Worm (Caenorhabditis elegans): ENCODE measurements around the gene dph-3.

dph-3 gene

DNA sequence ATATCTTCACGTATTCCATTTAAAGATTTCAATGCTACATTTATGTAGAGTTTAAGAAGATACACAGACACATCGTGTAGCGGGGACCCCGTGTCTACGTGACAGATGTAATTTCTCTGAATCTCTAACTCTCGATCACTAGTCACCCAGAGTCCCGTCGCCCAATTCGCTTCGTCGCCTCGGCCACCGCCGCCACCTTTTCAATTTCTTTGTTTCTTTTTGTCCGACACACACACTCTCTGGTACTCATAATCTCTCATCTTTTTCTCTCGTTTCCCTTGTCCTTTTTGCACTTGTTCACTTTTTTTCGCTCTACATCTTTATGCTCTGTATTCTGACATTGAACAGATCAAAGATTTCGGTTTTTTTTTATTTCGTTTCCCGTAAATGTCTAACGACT lies 11.4 kb downstream of the dph-3 start (continued):
- no peak for TF ChIP-seq elt-4 (tag; optimal IDR thresholded peaks at IDR 0.05)
- no peak for TF ChIP-seq che-1 (tag; optimal IDR thresholded peaks at IDR 0.05)
- TF ChIP-seq hlh-6 (tag; optimal IDR thresholded peaks at IDR 0.05) = no peak
- TF ChIP-seq elt-2 (tag; optimal IDR thresholded peaks at IDR 0.05) = no peak
- TF ChIP-seq K09A11.1 (tag; optimal IDR thresholded peaks at IDR 0.05; ENCODE audit: insufficient read depth) = no peak
- TF ChIP-seq ahr-1 (tag; optimal IDR thresholded peaks at IDR 0.05) = no peak
- no peak for TF ChIP-seq tbx-7 (tag; optimal IDR thresholded peaks at IDR 0.05)
- TF ChIP-seq ceh-18 (tag; optimal IDR thresholded peaks at IDR 0.05) = peak; percentile 87
- TF ChIP-seq ceh-34 (tag; optimal IDR thresholded peaks at IDR 0.05) = peak; percentile 19
- peak; percentile 49 for TF ChIP-seq hlh-8 (tag; optimal IDR thresholded peaks at IDR 0.05)
- TF ChIP-seq fax-1 (tag; optimal IDR thresholded peaks at IDR 0.05) = no peak
- peak; percentile 64 for TF ChIP-seq unc-55 (GFP tag; optimal IDR thresholded peaks at IDR 0.05)

DNA sequence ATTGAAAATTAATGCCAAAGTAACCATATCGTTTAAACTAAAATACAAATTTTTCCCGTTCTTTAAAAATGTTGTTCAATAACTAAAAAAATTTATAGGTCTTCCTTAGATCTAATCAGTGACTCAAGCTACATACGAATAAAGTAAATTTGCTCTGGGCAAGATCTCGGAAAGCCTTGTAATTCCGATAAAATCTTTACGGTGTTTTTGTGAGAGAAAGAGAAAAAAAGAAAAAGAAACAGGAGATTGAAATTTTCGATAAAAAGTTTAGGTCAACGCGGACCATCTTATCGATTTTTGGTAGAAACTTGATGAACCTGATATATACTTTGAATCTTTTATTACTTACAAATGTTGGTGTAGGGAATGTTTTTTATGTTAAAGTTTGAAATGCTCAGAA lies 16.2 kb downstream of the dph-3 start:
- TF ChIP-seq tbx-7 (tag; optimal IDR thresholded peaks at IDR 0.05) = no peak
- TF ChIP-seq unc-55 (GFP tag; optimal IDR thresholded peaks at IDR 0.05) = no peak
- TF ChIP-seq K02D7.2 (tag; optimal IDR thresholded peaks at IDR 0.05) = no peak
- TF ChIP-seq sdc-2 (tag; optimal IDR thresholded peaks at IDR 0.05) = no peak
- no peak for TF ChIP-seq hlh-15 (tag; optimal IDR thresholded peaks at IDR 0.05)
- TF ChIP-seq ahr-1 (tag; optimal IDR thresholded peaks at IDR 0.05) = no peak

DNA sequence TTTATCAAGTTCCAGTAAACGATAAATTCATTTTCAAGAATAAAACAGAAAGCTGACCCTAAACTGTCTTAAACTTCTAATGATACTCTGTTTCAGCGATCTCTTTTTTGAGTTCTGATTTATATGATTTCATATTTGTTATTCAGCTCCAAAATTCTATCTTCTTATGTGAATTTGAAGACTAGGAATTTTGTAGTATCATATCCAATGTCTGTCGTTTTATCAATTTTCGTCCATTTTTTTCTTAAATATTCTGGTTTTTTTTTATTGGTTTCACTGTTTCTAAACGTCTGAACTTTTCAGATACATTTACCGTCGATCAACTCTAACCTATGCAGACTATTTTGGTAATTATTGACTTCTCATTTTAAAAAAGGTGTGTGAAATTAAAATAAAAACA lies 18.0 kb downstream of the dph-3 start, which contains the start of the genes nhr-138 and C28D4.18:
Gene nhr-138 (plus strand): TSS at position 304 of the 400 bp plus-strand sequence.
Gene C28D4.18 (plus strand): TSS at position 333 of the 400 bp plus-strand sequence.
- TF ChIP-seq K09A11.1 (tag; optimal IDR thresholded peaks at IDR 0.05; ENCODE audit: insufficient read depth) (no peak), pha-2 (tag; optimal IDR thresholded peaks at IDR 0.05) (no peak), dve-1 (tag; optimal IDR thresholded peaks at IDR 0.05) (no peak), ceh-31 (tag; optimal IDR thresholded peaks at IDR 0.05) (no peak), ets-4 (tag; optimal IDR thresholded peaks at IDR 0.05) (no peak), hlh-6 (tag; optimal IDR thresholded peaks at IDR 0.05) (no peak), unc-3 (GFP tag; conservative IDR thresholded peaks at IDR 0.05) (no peak), unc-3 (tag; optimal IDR thresholded peaks at IDR 0.05) (no peak), fax-1 (tag; optimal IDR thresholded peaks at IDR 0.05) (no peak), odd-2 (tag; optimal IDR thresholded peaks at IDR 0.05) (no peak), zip-5 (tag; optimal IDR thresholded peaks at IDR 0.05) (no peak), nhr-232 (tag; optimal IDR thresholded peaks at IDR 0.05) (no peak), pros-1 (tag; optimal IDR thresholded peaks at IDR 0.05) (no peak), sdc-2 (tag; optimal IDR thresholded peaks at IDR 0.05) (no peak), ref-2 (tag; optimal IDR thresholded peaks at IDR 0.05) (no peak), mec-3 (tag; optimal IDR thresholded peaks at IDR 0.05; ENCODE audit: borderline replicate concordance) (no peak), tbx-2 (tag; optimal IDR thresholded peaks at IDR 0.05) (no peak), ztf-16 (tag; optimal IDR thresholded peaks at IDR 0.05) (no peak), che-1 (tag; optimal IDR thresholded peaks at IDR 0.05) (no peak)

DNA sequence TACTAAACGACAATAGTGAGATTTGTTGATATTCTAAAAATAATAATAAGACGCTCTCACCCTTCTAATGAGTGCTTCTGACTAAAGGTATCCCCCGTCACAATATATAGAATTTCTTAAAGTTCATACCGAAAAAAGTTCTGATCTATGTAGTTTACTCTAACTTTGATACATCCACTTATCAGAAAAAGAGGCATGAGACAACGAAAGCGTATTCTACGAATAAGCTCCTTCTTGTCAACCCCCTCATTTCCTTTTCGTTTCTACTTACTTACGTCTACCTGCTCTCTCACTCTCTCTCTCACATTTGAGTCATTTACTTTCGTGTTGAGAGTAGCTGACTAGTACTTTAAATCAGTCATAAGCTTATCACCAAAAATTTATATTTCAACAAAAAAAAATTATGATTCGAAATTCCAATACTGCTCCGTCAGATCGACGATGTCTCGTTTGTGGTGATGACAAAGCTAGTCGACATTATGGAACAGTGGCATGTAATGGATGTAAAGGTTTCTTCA lies 18.6 kb downstream of the dph-3 start:
- TF ChIP-seq sdc-2 (tag; optimal IDR thresholded peaks at IDR 0.05) (no peak), ttx-3 (tag; optimal IDR thresholded peaks at IDR 0.05) (no peak), dmd-4 (tag; optimal IDR thresholded peaks at IDR 0.05; ENCODE audit: borderline replicate concordance) (no peak), unc-42 (tag; optimal IDR thresholded peaks at IDR 0.05) (no peak), rnt-1 (tag; optimal IDR thresholded peaks at IDR 0.05) (no peak), T23F11.4 (GFP tag; optimal IDR thresholded peaks at IDR 0.05) (no peak), ceh-14 (tag; optimal IDR thresholded peaks at IDR 0.05) (no peak), gmeb-2 (tag; optimal IDR thresholded peaks at IDR 0.05) (no peak), ceh-22 (tag; optimal IDR thresholded peaks at IDR 0.05) (no peak), ceh-2 (tag; optimal IDR thresholded peaks at IDR 0.05) (no peak), ahr-1 (tag; optimal IDR thresholded peaks at IDR 0.05) (no peak), K02D7.2 (tag; optimal IDR thresholded peaks at IDR 0.05) (no peak), pha-4 (tag; optimal IDR thresholded peaks at IDR 0.05) (no peak), hlh-6 (tag; optimal IDR thresholded peaks at IDR 0.05) (no peak), ets-4 (tag; optimal IDR thresholded peaks at IDR 0.05) (no peak), elt-4 (tag; optimal IDR thresholded peaks at IDR 0.05) (no peak), zip-5 (tag; optimal IDR thresholded peaks at IDR 0.05) (no peak), ceh-9 (tag; optimal IDR thresholded peaks at IDR 0.05) (no peak), ceh-34 (tag; optimal IDR thresholded peaks at IDR 0.05) (no peak), unc-86 (tag; optimal IDR thresholded peaks at IDR 0.05) (no peak)
